Worm (Caenorhabditis elegans): ENCODE results near the gene H35N09.1.

DNA sequence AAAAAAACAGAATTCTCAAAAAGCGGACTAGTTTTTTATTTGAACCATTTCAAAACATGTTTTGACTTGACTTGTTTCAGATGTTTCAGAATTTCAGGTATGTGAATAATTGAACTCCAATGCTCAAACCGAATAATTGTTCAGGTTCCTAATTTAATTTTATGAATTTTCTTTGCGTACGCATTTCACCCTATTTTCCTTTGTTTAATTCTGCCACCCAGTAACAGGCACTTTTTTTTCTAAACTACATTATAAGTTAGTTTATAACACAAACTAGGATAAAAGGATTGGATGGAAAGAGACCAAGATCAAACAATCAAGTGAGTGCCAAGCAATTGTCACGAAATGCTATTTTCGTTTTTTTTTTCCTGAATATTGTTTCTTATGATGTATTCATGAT, 6.6 kb upstream of the H35N09.1 start:
- TF ChIP-seq klf-2 (GFP tag; conservative IDR thresholded peaks at IDR 0.05): no peak
- TF ChIP-seq ztf-23 (GFP tag; IDR thresholded peaks at IDR 0.05): no peak
- TF ChIP-seq tab-1 (GFP tag; IDR thresholded peaks at IDR 0.05): no peak
- no peak for TF ChIP-seq ztf-29 (GFP tag; IDR thresholded peaks at IDR 0.05)
- TF ChIP-seq T22C8.4 (GFP tag; IDR thresholded peaks at IDR 0.05): no peak
- TF ChIP-seq cog-1 (tag; optimal IDR thresholded peaks at IDR 0.05): no peak
- no peak for TF ChIP-seq ref-1 (GFP tag; conservative IDR thresholded peaks at IDR 0.05)
- TF ChIP-seq med-1 (GFP tag; optimal IDR thresholded peaks at IDR 0.05; ENCODE audit: insufficient read depth): no peak
- no peak for TF ChIP-seq flt-1 (GFP tag; IDR thresholded peaks at IDR 0.05)

Measured in whole organism, midembryonic.